Fruit fly (Drosophila melanogaster): ENCODE measurements around the gene Best1.

Best1 gene

DNA sequence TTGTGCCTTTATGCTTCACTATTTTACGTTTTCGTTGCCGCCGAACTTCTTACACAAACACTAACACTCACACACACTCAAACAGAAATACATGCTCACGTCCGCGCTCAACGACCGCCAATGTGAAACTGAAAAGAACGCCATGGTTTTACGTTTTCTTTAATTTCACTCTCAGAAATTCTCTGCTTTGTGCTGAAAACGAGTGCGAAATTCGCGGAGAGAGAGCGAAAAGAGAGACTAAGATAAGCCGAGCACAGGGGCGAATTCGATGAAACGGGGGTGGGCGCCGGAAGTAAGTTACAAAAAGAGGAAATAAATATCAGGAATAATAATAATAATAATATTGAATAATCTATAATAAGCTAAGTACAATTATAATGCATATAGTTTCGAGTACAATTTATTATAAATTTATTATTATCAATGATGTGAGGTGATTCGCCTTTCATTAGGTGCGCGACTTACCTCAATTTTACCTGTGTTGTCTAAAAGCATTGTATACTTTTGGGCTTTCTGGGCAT lies at the start of gene Best1:
Gene Best1, minus strand, starts transcription at position 132 of the 521 bp plus-strand sequence.
- TF ChIP-seq CG17801 (GFP tag; optimal IDR thresholded peaks at IDR 0.05; ENCODE audit: partially characterized antibody) = peak; percentile 96

DNA sequence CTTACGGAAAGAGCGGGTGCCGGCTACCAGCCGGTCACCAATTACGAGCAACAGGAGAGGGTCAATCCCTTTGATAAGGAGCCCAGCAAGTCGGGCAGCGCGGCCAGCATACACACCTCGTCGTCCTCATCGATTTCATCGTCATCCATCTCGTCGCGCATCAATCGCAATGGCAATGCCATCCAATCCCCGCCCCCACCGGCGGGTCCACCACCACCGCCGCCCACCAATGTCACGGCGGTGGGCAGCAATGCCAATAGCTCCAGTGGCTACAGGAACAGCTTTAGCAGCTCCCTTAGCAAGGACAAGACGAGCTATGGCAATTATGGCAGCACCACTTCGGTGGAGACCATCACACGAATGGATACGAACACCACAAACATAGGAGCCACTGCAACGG lies 47.7 kb upstream of the Best1 start:
- no peak for TF ChIP-seq CG17801 (GFP tag; optimal IDR thresholded peaks at IDR 0.05; ENCODE audit: partially characterized antibody)

DNA sequence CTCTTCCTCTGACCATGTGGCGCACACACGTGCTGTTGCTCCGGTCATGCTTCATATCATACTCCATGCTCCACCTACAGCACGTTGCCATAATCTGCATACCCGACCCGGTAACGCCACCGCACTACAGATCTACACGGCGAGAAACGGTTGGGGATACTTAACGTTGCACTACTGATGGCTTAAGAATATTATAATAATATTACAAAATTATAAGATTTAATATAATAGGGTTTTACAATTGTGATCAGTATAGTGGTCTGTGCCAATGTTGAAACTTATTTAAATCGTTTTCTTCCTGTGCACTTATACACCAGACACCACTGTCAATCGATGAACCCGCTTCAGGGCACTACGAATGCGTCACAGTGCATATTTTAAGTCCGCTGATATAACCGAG lies 43.1 kb upstream of the Best1 start:
- peak; percentile 74 for TF ChIP-seq CG17801 (GFP tag; optimal IDR thresholded peaks at IDR 0.05; ENCODE audit: partially characterized antibody)

DNA sequence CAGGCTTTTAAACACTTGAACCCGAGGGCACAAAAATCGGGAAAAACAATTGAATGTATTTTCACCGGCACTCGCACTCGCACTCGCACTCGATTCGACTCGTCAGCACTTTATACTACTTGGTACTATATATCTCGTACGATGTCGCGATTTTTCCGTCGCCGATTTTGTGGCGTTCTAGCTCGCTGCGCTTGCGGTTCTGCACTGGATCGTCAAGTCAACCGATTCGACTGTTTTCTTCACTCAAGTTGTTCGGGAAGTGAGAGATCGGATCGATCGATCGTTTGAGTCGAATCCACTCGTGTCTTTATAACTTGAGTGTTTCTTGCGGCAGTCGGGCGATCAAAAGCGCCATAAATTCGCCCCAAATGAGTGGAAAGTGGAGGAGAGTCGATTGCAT lies 42.5 kb upstream of the Best1 start, which contains the start of gene Timp:
Gene Timp, minus strand, starts transcription at position 209 of the 400 bp plus-strand sequence.
- TF ChIP-seq CG17801 (GFP tag; optimal IDR thresholded peaks at IDR 0.05; ENCODE audit: partially characterized antibody) = peak; percentile 62

DNA sequence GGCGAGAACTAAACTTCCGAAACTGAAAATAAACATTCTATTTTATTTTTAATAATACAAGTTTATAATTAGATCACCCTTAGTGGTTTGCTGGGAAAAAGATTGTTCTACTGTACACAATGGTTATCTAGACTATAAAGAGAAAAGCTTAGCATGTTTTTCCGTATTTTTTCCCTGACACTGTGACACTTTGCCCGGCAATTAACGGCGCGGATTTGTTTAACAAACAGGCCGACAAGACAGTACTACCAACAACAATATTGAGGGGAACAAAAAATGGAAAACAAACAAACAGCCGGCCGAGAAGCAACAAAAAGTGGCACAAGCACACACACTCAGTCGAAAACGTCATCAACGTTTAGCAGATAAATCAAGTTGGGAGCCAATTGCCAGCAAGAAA lies 36.5 kb upstream of the Best1 start:
- TF ChIP-seq CG17801 (GFP tag; optimal IDR thresholded peaks at IDR 0.05; ENCODE audit: partially characterized antibody) = no peak

- TF ChIP-seq CG17801 (GFP tag; optimal IDR thresholded peaks at IDR 0.05; ENCODE audit: partially characterized antibody) = peak; percentile 67
Measured at dm6 chr3R:10203554-10203953, 33.3 kb upstream of the Best1 start.

DNA sequence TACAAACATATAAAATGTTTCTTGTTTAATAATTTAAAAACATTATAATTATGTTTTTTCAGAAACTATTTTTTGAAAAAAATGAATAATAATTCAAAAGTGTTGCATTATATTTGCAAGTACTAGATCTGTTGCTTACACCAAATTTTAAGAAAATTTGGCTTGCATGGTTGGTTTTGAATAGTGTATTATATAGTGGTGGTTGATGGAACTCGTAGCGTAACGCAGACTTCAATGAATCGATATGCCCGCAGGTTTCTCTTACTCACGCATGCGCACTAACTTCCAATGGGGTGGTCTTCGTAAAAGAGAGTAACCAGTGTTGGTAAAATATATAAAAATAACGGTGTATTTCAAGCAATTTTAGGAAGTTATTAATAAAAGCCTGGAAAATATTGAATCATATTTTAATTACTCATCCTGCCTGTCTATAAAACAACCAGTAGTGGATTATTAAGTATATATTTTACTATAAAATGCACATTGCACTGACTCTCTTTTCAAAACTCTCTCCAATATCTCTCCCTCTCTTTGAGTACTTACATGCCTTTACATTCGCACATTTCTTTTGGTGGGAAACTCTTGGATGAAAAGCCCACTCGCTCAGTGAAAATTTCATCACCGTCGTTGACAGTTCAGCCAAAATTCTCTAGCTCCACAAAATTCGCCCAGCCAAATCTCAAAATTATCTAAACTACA lies 19.9 kb upstream of the Best1 start, which contains the start of gene Syn:
Gene Syn, plus strand, starts transcription at position 606 of the 699 bp plus-strand sequence.
- TF ChIP-seq CG17801 (GFP tag; optimal IDR thresholded peaks at IDR 0.05; ENCODE audit: partially characterized antibody) = no peak

dm6 chr3R:10189520-10189919 lies 19.2 kb upstream of the Best1 start, which contains the start of gene CG12814:
Gene CG12814, minus strand, starts transcription at chr3R:10189603.
- peak; percentile 80 for TF ChIP-seq CG17801 (GFP tag; optimal IDR thresholded peaks at IDR 0.05; ENCODE audit: partially characterized antibody)

- no peak for TF ChIP-seq CG17801 (GFP tag; optimal IDR thresholded peaks at IDR 0.05; ENCODE audit: partially characterized antibody)
Measured at dm6 chr3R:10185986-10186385, 15.7 kb upstream of the Best1 start.

DNA sequence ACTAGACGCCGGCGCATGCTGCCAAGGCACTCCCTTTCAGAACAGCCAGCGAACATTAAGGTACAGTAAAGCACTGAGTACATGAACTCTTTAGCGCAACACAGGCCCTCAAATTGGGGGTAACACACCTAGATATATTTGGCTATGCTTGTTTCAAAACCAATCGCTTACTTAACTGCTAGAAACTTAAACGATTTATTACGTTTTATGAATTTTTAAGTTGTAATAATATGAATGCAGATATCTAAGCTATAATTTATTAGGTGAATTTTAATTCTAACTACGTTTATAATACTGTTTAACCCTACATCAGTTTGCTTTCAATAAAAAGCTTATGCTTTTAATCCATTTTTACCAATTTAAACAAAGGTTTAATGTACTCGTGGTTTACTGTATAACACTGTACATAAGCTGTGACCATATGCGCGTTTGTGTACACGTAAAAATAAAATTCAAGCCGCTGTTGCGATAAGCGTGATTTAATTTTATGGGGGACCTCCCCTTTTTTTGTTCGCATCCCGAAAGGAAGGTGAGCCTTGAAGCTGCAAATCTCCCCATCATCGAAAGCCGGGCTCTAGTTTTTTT lies 6.7 kb upstream of the Best1 start:
- no peak for TF ChIP-seq CG17801 (GFP tag; optimal IDR thresholded peaks at IDR 0.05; ENCODE audit: partially characterized antibody)

DNA sequence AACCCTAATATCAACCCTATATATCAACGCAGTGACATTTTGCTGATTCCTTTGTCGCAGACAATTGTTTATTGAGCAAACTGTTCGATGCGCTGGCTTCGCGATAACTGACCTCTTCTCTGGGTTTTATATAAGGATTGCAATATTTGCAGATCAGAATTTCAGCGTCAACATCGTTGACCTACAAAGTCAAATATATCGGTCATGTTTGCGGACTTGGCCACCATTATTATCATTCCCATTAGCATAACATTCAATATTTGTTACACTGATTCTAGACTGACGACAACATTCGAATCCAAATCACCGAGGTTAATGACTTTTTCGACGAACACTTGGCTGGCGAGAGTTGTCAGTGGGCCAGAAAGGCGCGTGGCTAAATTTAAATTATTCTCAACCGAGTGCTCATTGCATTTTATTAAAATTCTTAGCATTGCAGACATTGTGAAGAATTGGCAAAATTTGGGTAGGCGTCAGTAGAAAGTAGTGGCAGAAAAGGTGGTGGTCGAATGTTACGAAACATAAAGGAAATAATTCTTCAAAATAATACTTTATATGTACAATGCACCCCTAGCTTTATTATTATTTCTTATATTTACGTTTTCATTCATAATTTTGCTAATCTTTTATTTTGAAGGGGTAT lies 1.0 kb downstream of the Best1 start:
- TF ChIP-seq CG17801 (GFP tag; optimal IDR thresholded peaks at IDR 0.05; ENCODE audit: partially characterized antibody) = no peak

dm6 chr3R:10168483-10169064 lies 1.7 kb downstream of the Best1 start:
- peak; percentile 81 for TF ChIP-seq CG17801 (GFP tag; optimal IDR thresholded peaks at IDR 0.05; ENCODE audit: partially characterized antibody)

dm6 chr3R:10167280-10167679 lies 3.0 kb downstream of the Best1 start:
- no peak for TF ChIP-seq CG17801 (GFP tag; optimal IDR thresholded peaks at IDR 0.05; ENCODE audit: partially characterized antibody)

DNA sequence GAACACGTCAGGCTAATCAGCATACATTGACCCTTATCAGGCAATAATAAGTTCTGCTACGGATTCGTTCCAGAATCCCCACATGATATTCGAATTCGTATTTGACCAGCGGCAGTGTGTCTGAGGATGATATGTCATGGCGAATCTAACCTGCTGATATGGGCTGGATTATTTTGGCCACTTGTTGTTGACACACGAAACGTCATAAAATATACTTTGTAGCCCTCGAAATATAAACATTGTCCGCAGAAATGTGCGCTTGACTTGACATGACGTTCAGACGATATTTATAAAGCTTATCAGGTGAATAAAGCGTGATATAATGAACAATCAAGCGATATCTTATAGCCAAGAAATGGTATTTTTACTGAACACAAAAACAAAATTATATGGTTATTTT lies 4.0 kb downstream of the Best1 start:
- TF ChIP-seq CG17801 (GFP tag; optimal IDR thresholded peaks at IDR 0.05; ENCODE audit: partially characterized antibody) = no peak

- peak; percentile 54 for TF ChIP-seq CG17801 (GFP tag; optimal IDR thresholded peaks at IDR 0.05; ENCODE audit: partially characterized antibody)
Measured at dm6 chr3R:10161163-10161562, 9.1 kb downstream of the Best1 start, which contains the start of gene CG6254. Gene CG6254, minus strand, starts transcription at chr3R:10161331.

Data from ovary, adult (tissue).